Fruit fly (Drosophila melanogaster) whole organism, wandering third instar larva: Measurements from ENCODE around the gene AhcyL2.

Experiments
- Abd-B ChIP-seq: fragments of >200 bp; optimal IDR thresholded peaks from 2 replicates; lab custom pipeline; 2017; ENCODE audit warnings: missing biosample characterization, missing genetic modification characterization
- CG32264 ChIP-seq: fragments of 200-800 bp; sonication (Bioruptor generic); optimal IDR thresholded peaks from 2 replicates; lab custom pipeline; 2016; ENCODE audit warnings: missing biosample characterization, missing genetic modification characterization
- CG9705 ChIP-seq: fragments of 200-800 bp; sonication (Bioruptor generic); optimal IDR thresholded peaks from 2 replicates; lab custom pipeline; 2018; ENCODE audit warnings: missing biosample characterization, mild to moderate bottlenecking, missing genetic modification characterization
- Dfd ChIP-seq: fragments of >200 bp; optimal IDR thresholded peaks from 2 replicates; lab custom pipeline; 2017; ENCODE audit warnings: missing biosample characterization, missing genetic modification characterization
- Dif ChIP-seq: fragments of 200-275, 200-300 bp; sonication (Bioruptor generic); optimal IDR thresholded peaks from 2 replicates; lab custom pipeline; 2018; ENCODE audit warnings: missing biosample characterization, missing genetic modification characterization; ENCODE audit not compliant: partially characterized antibody
- GATAd ChIP-seq: sonication (Bioruptor generic); optimal IDR thresholded peaks from 2 replicates; lab custom pipeline; 2016; ENCODE audit warnings: missing biosample characterization, missing genetic modification characterization
- HLH106 ChIP-seq: fragments of 200-800 bp; optimal IDR thresholded peaks from 3 replicates; lab custom pipeline; 2019; ENCODE audit warnings: missing biosample characterization, mild to moderate bottlenecking, missing genetic modification characterization, moderate library complexity
- Hnf4 ChIP-seq: fragments of 200-800 bp; sonication (Bioruptor generic); optimal IDR thresholded peaks from 2 replicates; lab custom pipeline; 2016; ENCODE audit warnings: missing biosample characterization, mild to moderate bottlenecking, missing genetic modification characterization
- Hr78 ChIP-seq: fragments of >200 bp; optimal IDR thresholded peaks from 2 replicates; lab custom pipeline; 2017; ENCODE audit warnings: missing biosample characterization, missing genetic modification characterization
- Jra ChIP-seq: sonication (Bioruptor generic); optimal IDR thresholded peaks from 2 replicates; lab custom pipeline; 2016; ENCODE audit warnings: missing biosample characterization, missing genetic modification characterization
- Mio ChIP-seq: sonication (Bioruptor generic); optimal IDR thresholded peaks from 2 replicates; lab custom pipeline; 2016; ENCODE audit warnings: missing biosample characterization, missing genetic modification characterization
- Myc ChIP-seq: fragments of >200 bp; optimal IDR thresholded peaks from 2 replicates; lab custom pipeline; 2017
- N ChIP-seq: fragments of >200 bp; optimal IDR thresholded peaks from 2 replicates; lab custom pipeline; 2018; ENCODE audit warnings: missing biosample characterization, missing external identifiers, missing genetic modification characterization
- OdsH ChIP-seq: fragments of 200-800 bp; sonication (Bioruptor generic); optimal IDR thresholded peaks from 2 replicates; lab custom pipeline; 2016; ENCODE audit warnings: missing biosample characterization, mild to moderate bottlenecking, missing genetic modification characterization
- Rel ChIP-seq, 2 experiments: fragments of 200-800 bp; sonication (Bioruptor generic) in 1 of 2; optimal IDR thresholded peaks; 2 replicates in 1 of 2; 3 replicates in 1 of 2; lab custom pipeline; 2016 to 2019; ENCODE audit warnings: mild to moderate bottlenecking in 2 of 2, missing biosample characterization in 2 of 2, missing genetic modification characterization in 2 of 2, moderate library complexity in 1 of 2
- Sp1 ChIP-seq: fragments of 200-800 bp; sonication (Bioruptor generic); optimal IDR thresholded peaks from 3 replicates; lab custom pipeline; 2019; ENCODE audit warnings: missing biosample characterization, mild to moderate bottlenecking, missing genetic modification characterization, moderate library complexity
- Vsx2 ChIP-seq: fragments of 200-300, 225-300 bp; sonication (Bioruptor generic); optimal IDR thresholded peaks from 2 replicates; lab custom pipeline; 2018; ENCODE audit warnings: missing biosample characterization, missing genetic modification characterization; ENCODE audit not compliant: partially characterized antibody
- brk ChIP-seq: fragments of 200-800 bp; sonication (Bioruptor generic); optimal IDR thresholded peaks from 2 replicates; lab custom pipeline; 2016; ENCODE audit warnings: missing biosample characterization, mild to moderate bottlenecking, missing genetic modification characterization
- dl ChIP-seq, 2 experiments: fragments of 175-275, 200-275 bp in 1 of 2; fragments of 200-275 bp in 1 of 2; sonication (Bioruptor generic); optimal IDR thresholded peaks; lab custom pipeline; 2018; ENCODE audit warnings: mild to moderate bottlenecking in 2 of 2, missing biosample characterization in 2 of 2, missing genetic modification characterization in 2 of 2, moderate library complexity in 2 of 2; ENCODE audit not compliant: partially characterized antibody in 2 of 2, insufficient read depth in 1 of 2
- dmrt93B ChIP-seq: fragments of 200-800 bp; sonication (Bioruptor generic); optimal IDR thresholded peaks from 2 replicates; lab custom pipeline; 2018; ENCODE audit warnings: missing biosample characterization, mild to moderate bottlenecking, missing genetic modification characterization
- dsf ChIP-seq: sonication (Bioruptor generic); optimal IDR thresholded peaks from 2 replicates; lab custom pipeline; 2016; ENCODE audit warnings: missing biosample characterization, missing genetic modification characterization, borderline replicate concordance
- ey ChIP-seq: fragments of 200-800 bp; sonication (Bioruptor generic); optimal IDR thresholded peaks from 2 replicates; lab custom pipeline; 2016; ENCODE audit warnings: missing biosample characterization, missing genetic modification characterization
- foxo ChIP-seq, 2 experiments: fragments of 200-800 bp; sonication (Bioruptor generic); optimal IDR thresholded peaks; 2 replicates in 1 of 2; 3 replicates in 1 of 2; lab custom pipeline; 2016 to 2017; ENCODE audit warnings: missing biosample characterization in 2 of 2, missing genetic modification characterization in 2 of 2
- fru ChIP-seq: fragments of 200-800 bp; sonication (Bioruptor generic); optimal IDR thresholded peaks from 3 replicates; lab custom pipeline; 2016; ENCODE audit warnings: missing biosample characterization, mild to moderate bottlenecking, missing genetic modification characterization
- h ChIP-seq: fragments of 200-800 bp; sonication (Bioruptor generic); optimal IDR thresholded peaks from 3 replicates; lab custom pipeline; 2016; ENCODE audit warnings: missing biosample characterization, mild to moderate bottlenecking, missing genetic modification characterization
- jim ChIP-seq: fragments of 175-275, 200-325 bp; sonication (Bioruptor generic); optimal IDR thresholded peaks from 2 replicates; lab custom pipeline; 2016; ENCODE audit warnings: missing biosample characterization, mild to moderate bottlenecking, missing genetic modification characterization
- lola ChIP-seq: fragments of >200 bp; optimal IDR thresholded peaks from 2 replicates; lab custom pipeline; 2017; ENCODE audit warnings: missing biosample characterization, missing genetic modification characterization
- pan ChIP-seq: fragments of >200 bp; optimal IDR thresholded peaks from 2 replicates; lab custom pipeline; 2017
- psq ChIP-seq: fragments of 200-800 bp; sonication (Bioruptor generic); optimal IDR thresholded peaks from 3 replicates; lab custom pipeline; 2017; ENCODE audit warnings: missing biosample characterization, mild to moderate bottlenecking, missing genetic modification characterization, moderate library complexity
- rgr ChIP-seq: fragments of 200-800 bp; sonication (Bioruptor generic); optimal IDR thresholded peaks from 3 replicates; lab custom pipeline; 2016; ENCODE audit warnings: missing biosample characterization, mild to moderate bottlenecking, missing genetic modification characterization
- sage ChIP-seq: fragments of 200-800 bp; sonication (Bioruptor generic); optimal IDR thresholded peaks from 2 replicates; lab custom pipeline; 2016; ENCODE audit warnings: missing biosample characterization, mild to moderate bottlenecking, missing genetic modification characterization
- sv ChIP-seq: fragments of 200-800 bp; sonication (Bioruptor generic); optimal IDR thresholded peaks from 3 replicates; lab custom pipeline; 2016; ENCODE audit warnings: missing biosample characterization, missing genetic modification characterization
- tai ChIP-seq: sonication (Bioruptor generic); optimal IDR thresholded peaks from 2 replicates; lab custom pipeline; 2016; ENCODE audit warnings: missing biosample characterization, missing genetic modification characterization
- usp ChIP-seq: fragments of >200 bp; optimal IDR thresholded peaks from 2 replicates; lab custom pipeline; 2017; ENCODE audit warnings: missing biosample characterization, missing genetic modification characterization
- woc ChIP-seq: sonication (Bioruptor generic); optimal IDR thresholded peaks from 2 replicates; lab custom pipeline; 2016; ENCODE audit warnings: missing biosample characterization, mild to moderate bottlenecking, missing genetic modification characterization

The AhcyL2 gene

dm6 chr3R:16969361-16970355 is 12.3 kb downstream of the AhcyL2 start:
- no peak for TF ChIP-seq tai (GFP tag; lab: Kevin White, UChicago)
- no peak for TF ChIP-seq ey
- no peak for TF ChIP-seq Mio
- peak; percentile 38 for TF ChIP-seq sv
- peak; percentile 93 for TF ChIP-seq Myc (lab: Kevin White, UChicago)
- TF ChIP-seq Jra (GFP tag; lab: Kevin White, UChicago), result no peak
- TF ChIP-seq Rel (GFP tag; optimal IDR thresholded peaks at IDR 0.05; lab: Kevin White, UChicago), result no peak
- no peak for TF ChIP-seq Rel (tag; optimal IDR thresholded peaks at IDR 0.05; lab: Kevin White, UChicago)
- TF ChIP-seq Hr78 (GFP tag; lab: Kevin White, UChicago), result no peak
- TF ChIP-seq brk (GFP tag; lab: Kevin White, UChicago), result no peak
- TF ChIP-seq usp (GFP tag; lab: Kevin White, UChicago), result no peak
- TF ChIP-seq GATAd (GFP tag; lab: Kevin White, UChicago), result no peak
- TF ChIP-seq dmrt93B (GFP tag; lab: Kevin White, UChicago), result no peak
- TF ChIP-seq Hnf4 (GFP tag; lab: Kevin White, UChicago), result peak; percentile 14
- TF ChIP-seq dsf (GFP tag; lab: Kevin White, UChicago), result no peak
- TF ChIP-seq lola (GFP tag; lab: Kevin White, UChicago), result no peak
- TF ChIP-seq HLH106 (tag; lab: Kevin White, UChicago), result peak; percentile 69
- TF ChIP-seq woc (GFP tag; lab: Kevin White, UChicago), result peak; percentile 64
- peak; percentile 44 for TF ChIP-seq CG9705
- TF ChIP-seq OdsH (GFP tag; lab: Kevin White, UChicago), result peak; percentile 35
- TF ChIP-seq sage (GFP tag; lab: Kevin White, UChicago), result no peak
- no peak for TF ChIP-seq Dfd (GFP tag; lab: Kevin White, UChicago)
- peak; percentile 52 for TF ChIP-seq Vsx2 (GFP tag; lab: Kevin White, UChicago)
- TF ChIP-seq h (GFP tag; lab: Kevin White, UChicago), result no peak
- no peak for TF ChIP-seq jim (GFP tag; lab: Kevin White, UChicago)
- no peak for TF ChIP-seq pan (lab: Kevin White, UChicago)
- no peak for TF ChIP-seq CG32264 (GFP tag; lab: Kevin White, UChicago)
- no peak for TF ChIP-seq Dif (GFP tag; lab: Kevin White, UChicago)
- no peak for TF ChIP-seq foxo (GFP tag; optimal IDR thresholded peaks at IDR 0.05; lab: Kevin White, UChicago)
- TF ChIP-seq Sp1 (GFP tag; lab: Kevin White, UChicago), result no peak
- TF ChIP-seq rgr (GFP tag; lab: Kevin White, UChicago), result no peak
- no peak for TF ChIP-seq fru (GFP tag; lab: Kevin White, UChicago)

- TF ChIP-seq lola (GFP tag; lab: Kevin White, UChicago) (no peak), dsf (GFP tag; lab: Kevin White, UChicago) (no peak), dl (GFP tag; optimal IDR thresholded peaks at IDR 0.05; lab: Kevin White, UChicago; ENCODE audit: insufficient read depth in 1 of 2, partially characterized antibody in 2 of 2) (no peak), Abd-B (GFP tag; lab: Kevin White, UChicago) (no peak), pan (lab: Kevin White, UChicago) (no peak), HLH106 (tag; lab: Kevin White, UChicago) (no peak), ey (no peak), Mio (no peak), Dfd (GFP tag; lab: Kevin White, UChicago) (no peak), Rel (GFP tag; optimal IDR thresholded peaks at IDR 0.05; lab: Kevin White, UChicago) (no peak), Rel (tag; optimal IDR thresholded peaks at IDR 0.05; lab: Kevin White, UChicago) (no peak)
Observed at dm6 chr3R:16962303-16962702, 19.7 kb downstream of the AhcyL2 start.

dm6 chr3R:16960219-16960618 is 21.7 kb downstream of the AhcyL2 start:
- TF ChIP-seq usp (GFP tag; lab: Kevin White, UChicago) (no peak), Abd-B (GFP tag; lab: Kevin White, UChicago) (no peak), Hnf4 (GFP tag; lab: Kevin White, UChicago) (no peak), dsf (GFP tag; lab: Kevin White, UChicago) (no peak), psq (GFP tag; lab: Kevin White, UChicago) (no peak), jim (GFP tag; lab: Kevin White, UChicago) (no peak), Vsx2 (GFP tag; lab: Kevin White, UChicago) (no peak), fru (GFP tag; lab: Kevin White, UChicago) (no peak), Dfd (GFP tag; lab: Kevin White, UChicago) (no peak), N (no peak), GATAd (GFP tag; lab: Kevin White, UChicago) (no peak)
